Worm (Caenorhabditis elegans) whole organism, mixed stage, embryonic: ENCODE measurements around the gene str-48.

ENCODE experiments used
- elt-3 ChIP-seq: fragments of 150-350 bp; optimal IDR thresholded peaks from 2 replicates; lab custom pipeline; 2014; ENCODE audit warnings: missing biosample characterization, missing genetic modification characterization
- nhr-237 ChIP-seq: fragments of 150-350 bp; optimal IDR thresholded peaks from 2 replicates; lab custom pipeline; 2014; ENCODE audit warnings: missing biosample characterization, missing genetic modification characterization
- tbx-8 ChIP-seq: fragments of 200-800 bp; sonication (Bioruptor generic); optimal IDR thresholded peaks from 2 replicates; lab custom pipeline; 2018; ENCODE audit warnings: mild to moderate bottlenecking, missing genetic modification characterization, moderate library complexity, missing compliant biosample characterization
- unc-62 ChIP-seq: fragments of 150-350 bp; optimal IDR thresholded peaks from 2 replicates; lab custom pipeline; 2014; ENCODE audit warnings: missing biosample characterization, missing genetic modification reagents, missing genetic modification characterization
- zip-8 ChIP-seq: fragments of 150-350 bp; optimal IDR thresholded peaks from 2 replicates; lab custom pipeline; 2014; ENCODE audit warnings: missing biosample characterization, missing genetic modification characterization

DNA sequence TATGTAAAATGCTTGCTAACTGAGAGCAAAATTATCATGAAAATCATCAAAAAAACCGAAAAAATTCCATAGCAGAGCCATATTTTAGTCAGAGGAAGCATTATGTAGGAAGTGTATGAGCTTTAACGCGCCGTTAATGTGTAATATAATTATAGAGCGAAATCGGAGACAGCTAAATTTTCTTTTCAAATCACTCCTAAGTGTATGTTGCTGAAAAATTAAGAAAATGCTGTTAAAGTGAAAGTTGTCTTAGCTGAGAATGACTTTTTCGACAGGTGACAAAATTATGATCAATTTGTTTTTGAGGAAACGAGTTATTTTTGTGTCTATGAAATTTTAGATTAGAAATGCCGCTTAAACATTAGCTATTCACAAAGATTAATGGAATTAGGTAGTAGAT is 46.7 kb upstream of the str-48 start, which contains the start of gene srg-50:
- TF ChIP-seq unc-62 (GFP tag; lab: Kevin White, UChicago) (no peak), zip-8 (tag; lab: Kevin White, UChicago) (no peak), elt-3 (tag; lab: Kevin White, UChicago) (no peak), nhr-237 (no peak), tbx-8 (GFP tag; lab: Kevin White, UChicago) (no peak)
